Worm (Caenorhabditis elegans): ENCODE results near the gene marc-5.

marc-5 gene

ce11 chrII:12380888-12381287 is 1.6 kb upstream of the marc-5 start:
- TF ChIP-seq flt-1 (GFP tag; IDR thresholded peaks at IDR 0.05) (no peak), T22C8.4 (GFP tag; IDR thresholded peaks at IDR 0.05) (no peak), med-1 (GFP tag; optimal IDR thresholded peaks at IDR 0.05; ENCODE audit: insufficient read depth) (no peak), ztf-29 (GFP tag; IDR thresholded peaks at IDR 0.05) (no peak), klf-2 (GFP tag; conservative IDR thresholded peaks at IDR 0.05) (no peak), ztf-23 (GFP tag; IDR thresholded peaks at IDR 0.05) (no peak)

ce11 chrII:12378793-12379192 is 537 bp downstream of the marc-5 start:
- TF ChIP-seq tab-1 (GFP tag; IDR thresholded peaks at IDR 0.05) (no peak), ztf-23 (GFP tag; IDR thresholded peaks at IDR 0.05) (no peak), ztf-29 (GFP tag; IDR thresholded peaks at IDR 0.05) (no peak), ref-1 (GFP tag; conservative IDR thresholded peaks at IDR 0.05) (no peak), med-1 (GFP tag; optimal IDR thresholded peaks at IDR 0.05; ENCODE audit: insufficient read depth) (no peak), cog-1 (tag; optimal IDR thresholded peaks at IDR 0.05) (no peak), klf-2 (GFP tag; conservative IDR thresholded peaks at IDR 0.05) (no peak), T22C8.4 (GFP tag; IDR thresholded peaks at IDR 0.05) (no peak), flt-1 (GFP tag; IDR thresholded peaks at IDR 0.05) (no peak)

ce11 chrII:12373921-12374320 is 5.4 kb downstream of the marc-5 start:
- TF ChIP-seq klf-2 (GFP tag; conservative IDR thresholded peaks at IDR 0.05) (no peak), tab-1 (GFP tag; IDR thresholded peaks at IDR 0.05) (no peak), ref-1 (GFP tag; conservative IDR thresholded peaks at IDR 0.05) (no peak), med-1 (GFP tag; optimal IDR thresholded peaks at IDR 0.05; ENCODE audit: insufficient read depth) (no peak), ztf-29 (GFP tag; IDR thresholded peaks at IDR 0.05) (no peak), ztf-23 (GFP tag; IDR thresholded peaks at IDR 0.05) (no peak)

ce11 chrII:12369202-12369601 is 10.1 kb downstream of the marc-5 start:
- no peak for TF ChIP-seq ztf-29 (GFP tag; IDR thresholded peaks at IDR 0.05)
- no peak for TF ChIP-seq flt-1 (GFP tag; IDR thresholded peaks at IDR 0.05)
- TF ChIP-seq med-1 (GFP tag; optimal IDR thresholded peaks at IDR 0.05; ENCODE audit: insufficient read depth), result no peak
- TF ChIP-seq klf-2 (GFP tag; conservative IDR thresholded peaks at IDR 0.05), result no peak
- TF ChIP-seq T22C8.4 (GFP tag; IDR thresholded peaks at IDR 0.05), result no peak
- no peak for TF ChIP-seq tab-1 (GFP tag; IDR thresholded peaks at IDR 0.05)
- no peak for TF ChIP-seq cog-1 (tag; optimal IDR thresholded peaks at IDR 0.05)
- no peak for TF ChIP-seq ref-1 (GFP tag; conservative IDR thresholded peaks at IDR 0.05)
- TF ChIP-seq ztf-23 (GFP tag; IDR thresholded peaks at IDR 0.05), result no peak

- TF ChIP-seq T22C8.4 (GFP tag; IDR thresholded peaks at IDR 0.05), result no peak
- TF ChIP-seq ref-1 (GFP tag; conservative IDR thresholded peaks at IDR 0.05), result 0 out of 2 replicates have a peak, but pooled peaks have one; percentile 29
- 0 out of 2 replicates have a peak, but pooled peaks have one; percentile 49 for TF ChIP-seq ztf-29 (GFP tag; IDR thresholded peaks at IDR 0.05)
- TF ChIP-seq tab-1 (GFP tag; IDR thresholded peaks at IDR 0.05), result no peak
- no peak for TF ChIP-seq cog-1 (tag; optimal IDR thresholded peaks at IDR 0.05)
- no peak for TF ChIP-seq ztf-23 (GFP tag; IDR thresholded peaks at IDR 0.05)
- no peak for TF ChIP-seq klf-2 (GFP tag; conservative IDR thresholded peaks at IDR 0.05)
- TF ChIP-seq flt-1 (GFP tag; IDR thresholded peaks at IDR 0.05), result peak; percentile 73
- no peak for TF ChIP-seq med-1 (GFP tag; optimal IDR thresholded peaks at IDR 0.05; ENCODE audit: insufficient read depth)
Observed at ce11 chrII:12362262-12362661, 17.1 kb downstream of the marc-5 start.

ce11 chrII:12353816-12354215 is 25.5 kb downstream of the marc-5 start:
- no peak for TF ChIP-seq ref-1 (GFP tag; conservative IDR thresholded peaks at IDR 0.05)
- no peak for TF ChIP-seq klf-2 (GFP tag; conservative IDR thresholded peaks at IDR 0.05)
- no peak for TF ChIP-seq cog-1 (tag; optimal IDR thresholded peaks at IDR 0.05)

- TF ChIP-seq tab-1 (GFP tag; IDR thresholded peaks at IDR 0.05) (no peak), klf-2 (GFP tag; conservative IDR thresholded peaks at IDR 0.05) (no peak), ref-1 (GFP tag; conservative IDR thresholded peaks at IDR 0.05) (no peak), flt-1 (GFP tag; IDR thresholded peaks at IDR 0.05) (no peak), cog-1 (tag; optimal IDR thresholded peaks at IDR 0.05) (no peak), T22C8.4 (GFP tag; IDR thresholded peaks at IDR 0.05) (no peak), ztf-23 (GFP tag; IDR thresholded peaks at IDR 0.05) (no peak), ztf-29 (GFP tag; IDR thresholded peaks at IDR 0.05) (no peak), med-1 (GFP tag; optimal IDR thresholded peaks at IDR 0.05; ENCODE audit: insufficient read depth) (no peak)
Observed at ce11 chrII:12353104-12353503, 26.2 kb downstream of the marc-5 start.

- TF ChIP-seq ref-1 (GFP tag; conservative IDR thresholded peaks at IDR 0.05) (no peak), klf-2 (GFP tag; conservative IDR thresholded peaks at IDR 0.05) (no peak), flt-1 (GFP tag; IDR thresholded peaks at IDR 0.05) (no peak), cog-1 (tag; optimal IDR thresholded peaks at IDR 0.05) (no peak), ztf-29 (GFP tag; IDR thresholded peaks at IDR 0.05) (no peak), ztf-23 (GFP tag; IDR thresholded peaks at IDR 0.05) (no peak), T22C8.4 (GFP tag; IDR thresholded peaks at IDR 0.05) (no peak), med-1 (GFP tag; optimal IDR thresholded peaks at IDR 0.05; ENCODE audit: insufficient read depth) (no peak), tab-1 (GFP tag; IDR thresholded peaks at IDR 0.05) (no peak)
Observed at ce11 chrII:12352115-12352514, 27.2 kb downstream of the marc-5 start, which contains the start of gene ras-1. Gene ras-1 (minus strand): TSS chrII:12352243.

- no peak for TF ChIP-seq klf-2 (GFP tag; conservative IDR thresholded peaks at IDR 0.05)
- TF ChIP-seq flt-1 (GFP tag; IDR thresholded peaks at IDR 0.05), result no peak
- no peak for TF ChIP-seq cog-1 (tag; optimal IDR thresholded peaks at IDR 0.05)
- peak; percentile 60; the same call in 1 of the 2 replicates for TF ChIP-seq tab-1 (GFP tag; IDR thresholded peaks at IDR 0.05)
- TF ChIP-seq med-1 (GFP tag; optimal IDR thresholded peaks at IDR 0.05; ENCODE audit: insufficient read depth), result no peak
- no peak for TF ChIP-seq ztf-29 (GFP tag; IDR thresholded peaks at IDR 0.05)
Observed at ce11 chrII:12350737-12351275, 28.5 kb downstream of the marc-5 start.

- TF ChIP-seq tab-1 (GFP tag; IDR thresholded peaks at IDR 0.05) (no peak), flt-1 (GFP tag; IDR thresholded peaks at IDR 0.05) (no peak), cog-1 (tag; optimal IDR thresholded peaks at IDR 0.05) (no peak)
Observed at ce11 chrII:12349866-12350265, 29.5 kb downstream of the marc-5 start.
